Worm (Caenorhabditis elegans): ENCODE data around the gene rnp-4.

The rnp-4 gene

ce11 chrIII:4449893-4450579 is 44.0 kb downstream of the rnp-4 start, which contains the start of gene ceh-43:
ceh-43 (minus strand) TSS chrIII:4449943.
- TF ChIP-seq nhr-11 (tag; optimal IDR thresholded peaks at IDR 0.05) (no peak), mdl-1 (tag; optimal IDR thresholded peaks at IDR 0.05) (no peak), nhr-12 (tag; optimal IDR thresholded peaks at IDR 0.05) (no peak), skn-1 (tag; optimal IDR thresholded peaks at IDR 0.05) (no peak), ceh-16 (tag; optimal IDR thresholded peaks at IDR 0.05) (no peak), nhr-25 (tag; optimal IDR thresholded peaks at IDR 0.05) (no peak), sem-4 (tag; optimal IDR thresholded peaks at IDR 0.05) (no peak), elt-3 (tag; optimal IDR thresholded peaks at IDR 0.05) (no peak), ztf-4 (tag; optimal IDR thresholded peaks at IDR 0.05) (no peak), aly-2 (tag; optimal IDR thresholded peaks at IDR 0.05) (no peak), Y55F3AM.14 (GFP tag; optimal IDR thresholded peaks at IDR 0.05) (no peak), R02D3.7 (tag; optimal IDR thresholded peaks at IDR 0.05) (no peak), peb-1 (tag; optimal IDR thresholded peaks at IDR 0.05) (no peak), nhr-237 (tag; optimal IDR thresholded peaks at IDR 0.05) (no peak), snpc-4 (tag; optimal IDR thresholded peaks at IDR 0.05) (no peak)

ce11 chrIII:4450773-4451423 is 44.8 kb downstream of the rnp-4 start:
- TF ChIP-seq elt-1 (tag; optimal IDR thresholded peaks at IDR 0.05) (no peak), nhr-25 (tag; optimal IDR thresholded peaks at IDR 0.05) (peak; percentile 6)

ce11 chrIII:4452749-4453148 is 46.7 kb downstream of the rnp-4 start:
- TF ChIP-seq nhr-25 (tag; optimal IDR thresholded peaks at IDR 0.05), result peak; percentile 30
- TF ChIP-seq lsy-2 (tag; optimal IDR thresholded peaks at IDR 0.05), result peak in 1 of 2 experiments; percentile 32
- TF ChIP-seq ztf-11 (tag; optimal IDR thresholded peaks at IDR 0.05), result no peak
- no peak for TF ChIP-seq ceh-16 (tag; optimal IDR thresholded peaks at IDR 0.05)
- TF ChIP-seq unc-39 (tag; optimal IDR thresholded peaks at IDR 0.05), result no peak
- no peak for TF ChIP-seq R02D3.7 (tag; optimal IDR thresholded peaks at IDR 0.05)
- no peak for TF ChIP-seq sem-4 (tag; optimal IDR thresholded peaks at IDR 0.05)
- no peak for TF ChIP-seq nhr-6 (tag; optimal IDR thresholded peaks at IDR 0.05)
- no peak for TF ChIP-seq elt-1 (tag; optimal IDR thresholded peaks at IDR 0.05)
- no peak for TF ChIP-seq ceh-82 (tag; optimal IDR thresholded peaks at IDR 0.05)

ce11 chrIII:4453301-4453700 is 47.2 kb downstream of the rnp-4 start:
- TF ChIP-seq nhr-6 (tag; optimal IDR thresholded peaks at IDR 0.05), result no peak
- no peak for TF ChIP-seq F13H6.1 (tag; optimal IDR thresholded peaks at IDR 0.05)
- no peak for TF ChIP-seq aly-2 (tag; optimal IDR thresholded peaks at IDR 0.05)
- TF ChIP-seq ztf-4 (tag; optimal IDR thresholded peaks at IDR 0.05), result no peak
- TF ChIP-seq lin-11 (tag; optimal IDR thresholded peaks at IDR 0.05), result no peak
- TF ChIP-seq mab-5 (tag; optimal IDR thresholded peaks at IDR 0.05), result no peak
- TF ChIP-seq nhr-25 (tag; optimal IDR thresholded peaks at IDR 0.05), result no peak
- no peak for TF ChIP-seq alr-1 (tag; optimal IDR thresholded peaks at IDR 0.05)
- TF ChIP-seq nhr-12 (tag; optimal IDR thresholded peaks at IDR 0.05), result no peak
- TF ChIP-seq skn-1 (tag; optimal IDR thresholded peaks at IDR 0.05), result no peak
- TF ChIP-seq fos-1 (tag; optimal IDR thresholded peaks at IDR 0.05), result no peak
- no peak for TF ChIP-seq blmp-1 (tag; optimal IDR thresholded peaks at IDR 0.05; ENCODE audit: insufficient read depth)
- no peak for TF ChIP-seq nhr-23 (tag; optimal IDR thresholded peaks at IDR 0.05)
- no peak for TF ChIP-seq lsy-2 (tag; optimal IDR thresholded peaks at IDR 0.05)
- no peak for TF ChIP-seq ztf-1 (GFP tag; conservative IDR thresholded peaks at IDR 0.05)
- no peak for TF ChIP-seq R02D3.7 (tag; optimal IDR thresholded peaks at IDR 0.05)

ce11 chrIII:4453768-4454167 is 47.7 kb downstream of the rnp-4 start:
- peak; percentile 30 for TF ChIP-seq ceh-16 (tag; optimal IDR thresholded peaks at IDR 0.05)
- no peak for TF ChIP-seq R02D3.7 (tag; optimal IDR thresholded peaks at IDR 0.05)
- peak; percentile 21 for TF ChIP-seq nhr-25 (tag; optimal IDR thresholded peaks at IDR 0.05)

ce11 chrIII:4454919-4455318 is 48.8 kb downstream of the rnp-4 start:
- no peak for TF ChIP-seq ztf-1 (GFP tag; conservative IDR thresholded peaks at IDR 0.05)
- no peak for TF ChIP-seq elt-1 (tag; optimal IDR thresholded peaks at IDR 0.05)
- TF ChIP-seq mdl-1 (tag; optimal IDR thresholded peaks at IDR 0.05), result no peak
- TF ChIP-seq skn-1 (tag; optimal IDR thresholded peaks at IDR 0.05), result no peak
- no peak for TF ChIP-seq crh-2 (tag; optimal IDR thresholded peaks at IDR 0.05)
- TF ChIP-seq sma-3 (GFP tag; optimal IDR thresholded peaks at IDR 0.05), result no peak
- no peak for TF ChIP-seq egl-27 (tag; optimal IDR thresholded peaks at IDR 0.05)
- TF ChIP-seq nhr-11 (tag; optimal IDR thresholded peaks at IDR 0.05), result no peak
- no peak for TF ChIP-seq nhr-23 (tag; optimal IDR thresholded peaks at IDR 0.05)
- TF ChIP-seq lin-39 (tag; optimal IDR thresholded peaks at IDR 0.05), result no peak
- no peak for TF ChIP-seq R02D3.7 (tag; optimal IDR thresholded peaks at IDR 0.05)
- TF ChIP-seq mbf-1 (tag; optimal IDR thresholded peaks at IDR 0.05), result no peak
- TF ChIP-seq elt-3 (tag; optimal IDR thresholded peaks at IDR 0.05), result no peak
- no peak for TF ChIP-seq F13H6.1 (tag; optimal IDR thresholded peaks at IDR 0.05)
- TF ChIP-seq nhr-237 (tag; optimal IDR thresholded peaks at IDR 0.05), result no peak
- TF ChIP-seq nhr-10 (tag; optimal IDR thresholded peaks at IDR 0.05), result no peak
- no peak for TF ChIP-seq nhr-25 (tag; optimal IDR thresholded peaks at IDR 0.05)
- TF ChIP-seq fos-1 (tag; optimal IDR thresholded peaks at IDR 0.05), result no peak
- TF ChIP-seq ZK546.5 (tag; optimal IDR thresholded peaks at IDR 0.05), result no peak
